Worm (Caenorhabditis elegans) whole organism, L2 larva: ENCODE measurements around the gene rpy-1.

ENCODE experiments used
- ceh-82 ChIP-seq: fragments of 150-350 bp; optimal IDR thresholded peaks from 2 replicates; lab custom pipeline; 2014; ENCODE audit warnings: missing biosample characterization, missing genetic modification characterization
- dmd-4 ChIP-seq: sonication (generic microtip); optimal IDR thresholded peaks from 2 replicates; lab custom pipeline; 2017; ENCODE audit warnings: missing biosample characterization, missing genetic modification characterization
- elt-1 ChIP-seq: fragments of 150-350 bp; optimal IDR thresholded peaks from 2 replicates; lab custom pipeline; 2014; ENCODE audit warnings: missing biosample characterization, missing genetic modification characterization
- elt-3 ChIP-seq: sonication (generic microtip); optimal IDR thresholded peaks from 2 replicates; lab custom pipeline; 2017; ENCODE audit warnings: missing biosample characterization, missing genetic modification characterization
- mbf-1 ChIP-seq: sonication (generic microtip); optimal IDR thresholded peaks from 2 replicates; lab custom pipeline; 2017; ENCODE audit warnings: missing biosample characterization, missing genetic modification characterization
- sma-3 ChIP-seq: sonication (generic microtip); optimal IDR thresholded peaks from 2 replicates; lab custom pipeline; 2016; ENCODE audit warnings: missing genetic modification reagents, missing genetic modification characterization, missing compliant biosample characterization
- unc-62 ChIP-seq: fragments of 150-350 bp; optimal IDR thresholded peaks from 2 replicates; lab custom pipeline; 2014; ENCODE audit warnings: missing biosample characterization, missing genetic modification reagents, missing genetic modification characterization
- ztf-11 ChIP-seq: sonication (generic microtip); optimal IDR thresholded peaks from 2 replicates; lab custom pipeline; 2017; ENCODE audit warnings: missing biosample characterization, missing genetic modification characterization

- no peak for TF ChIP-seq sma-3 (GFP tag; lab: Kevin White, UChicago)
- TF ChIP-seq elt-3 (tag; lab: Kevin White, UChicago), result no peak
- TF ChIP-seq elt-1, result no peak
- no peak for TF ChIP-seq mbf-1 (tag; lab: Kevin White, UChicago)
- TF ChIP-seq ztf-11 (tag; lab: Kevin White, UChicago), result no peak
- no peak for TF ChIP-seq unc-62 (GFP tag; lab: Kevin White, UChicago)
- no peak for TF ChIP-seq dmd-4
- no peak for TF ChIP-seq ceh-82 (tag; lab: Kevin White, UChicago)
These were observed 7.6 kb upstream of the rpy-1 start for ce11 chrII:6713003-6713402.
